Worm (Caenorhabditis elegans): ENCODE measurements around the gene ced-13.
A peak's percentile ranks its signal among the peaks of the same experiment; 100 is the strongest.

ced-13 gene

DNA sequence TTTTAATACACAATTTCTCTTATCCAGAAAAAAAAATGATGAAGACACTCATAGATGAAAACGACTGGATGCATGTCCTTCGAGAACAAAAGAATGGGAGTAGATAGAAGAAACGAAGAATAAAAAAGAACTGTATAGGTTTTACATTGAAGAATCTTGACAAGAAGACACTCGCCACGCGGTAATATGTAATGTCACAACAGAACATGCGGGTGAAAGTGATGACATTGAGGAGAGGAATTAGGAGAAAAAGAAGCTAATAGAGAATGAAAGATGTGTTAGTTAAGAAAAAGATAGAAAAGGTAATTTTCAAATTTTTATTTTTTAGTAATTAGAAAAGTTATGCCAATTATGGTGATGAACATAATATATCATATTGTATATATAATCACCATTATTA is 44.0 kb downstream of the ced-13 start:
- peak; percentile 42 for TF ChIP-seq blmp-1 (tag; optimal IDR thresholded peaks at IDR 0.05)
- TF ChIP-seq unc-120 (tag; optimal IDR thresholded peaks at IDR 0.05; ENCODE audit: poor library complexity, severe bottlenecking) = no peak

- TF ChIP-seq ces-1 (GFP tag; optimal IDR thresholded peaks at IDR 0.05) (peak; percentile 57), ham-2 (GFP tag; optimal IDR thresholded peaks at IDR 0.05) (peak; percentile 49), pha-4 (tag; optimal IDR thresholded peaks at IDR 0.05) (no peak)
Observed at ce11 chrX:8252293-8252692, 47.2 kb downstream of the ced-13 start, which contains the start of gene M60.6. Gene M60.6, minus strand, starts transcription at chrX:8252458.
